Fruit fly (Drosophila melanogaster) whole organism: ENCODE results near the gene CG17721.

Experiments
- CG8478 ChIP-seq: fragments of >200 bp; optimal IDR thresholded peaks from 2 replicates; lab custom pipeline; 2018; ENCODE audit warnings: inconsistent platforms
- EcR ChIP-seq, 2 experiments: fragments of >200 bp; optimal IDR thresholded peaks; 2 replicates each; lab custom pipeline; 2017; ENCODE audit warnings: missing biosample characterization in 2 of 2, missing genetic modification characterization in 2 of 2, missing genetic modification reagents in 2 of 2
- psq ChIP-seq: fragments of >200 bp; optimal IDR thresholded peaks from 2 replicates; lab custom pipeline; 2017

DNA sequence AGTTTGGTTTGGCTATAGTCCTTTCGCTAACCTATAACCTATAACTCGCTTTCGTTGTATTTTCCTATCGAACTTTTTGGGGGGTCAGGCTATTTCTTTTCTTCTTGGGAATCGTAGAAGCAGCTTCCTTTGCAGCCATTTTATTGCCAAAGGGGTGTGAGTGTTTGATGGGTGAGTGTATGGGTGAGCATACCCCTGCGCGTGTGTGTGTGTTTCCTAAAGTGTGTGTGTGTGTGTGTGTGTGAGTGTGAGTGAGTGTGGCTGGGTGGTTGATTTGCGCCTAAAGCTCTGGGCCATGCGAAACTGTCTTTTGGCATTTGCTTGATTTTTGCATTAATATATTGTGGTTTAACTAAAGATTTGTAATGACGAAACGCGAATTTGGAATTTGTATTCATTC lies 18.8 kb downstream of the CG17721 start:
- TF ChIP-seq CG8478 (lab: Kevin White, UChicago) (no peak), psq (lab: Kevin White, UChicago) (no peak), EcR (GFP tag; optimal IDR thresholded peaks at IDR 0.05; lab: Kevin White, UChicago) (no peak)
